Worm (Caenorhabditis elegans) whole organism, L4 larva: Measurements from ENCODE around the gene inpp-5K.

Experiments
- ces-1 ChIP-seq: fragments of 150-350 bp; sonication (generic microtip); optimal IDR thresholded peaks from 4 replicates; lab custom pipeline; 2014; ENCODE audit warnings: missing biosample characterization, missing genetic modification reagents, missing genetic modification characterization
- mep-1 ChIP-seq: fragments of 150-350 bp; sonication (generic microtip); optimal IDR thresholded peaks from 3 replicates; lab custom pipeline; 2014; ENCODE audit warnings: missing biosample characterization, missing genetic modification characterization
- nhr-77 ChIP-seq: fragments of 150-350 bp; optimal IDR thresholded peaks from 2 replicates; lab custom pipeline; 2014; ENCODE audit warnings: missing biosample characterization, missing genetic modification characterization
- zag-1 ChIP-seq: fragments of 150-350 bp; optimal IDR thresholded peaks from 2 replicates; lab custom pipeline; 2014; ENCODE audit warnings: missing biosample characterization, missing genetic modification characterization
- ztf-11 ChIP-seq: fragments of 150-350 bp; optimal IDR thresholded peaks from 2 replicates; lab custom pipeline; 2014; ENCODE audit warnings: missing biosample characterization, missing genetic modification characterization

ce11 chrIII:8181581-8181980, 20.4 kb upstream of the inpp-5K start, which contains the start of gene spc-2:
- no peak for TF ChIP-seq ces-1 (GFP tag; lab: Kevin White, UChicago)
- TF ChIP-seq nhr-77 (tag; lab: Kevin White, UChicago) = no peak
- no peak for TF ChIP-seq mep-1 (tag; lab: Kevin White, UChicago)
- no peak for TF ChIP-seq zag-1
- no peak for TF ChIP-seq ztf-11
